Fruit fly (Drosophila melanogaster) whole organism, adult: Measurements from ENCODE around the gene Mlp84B.

Experiments
- CG11617 ChIP-seq: fragments of 200-800 bp; sonication (Bioruptor generic); optimal IDR thresholded peaks from 2 replicates; lab custom pipeline; 2017; ENCODE audit warnings: mild to moderate bottlenecking, missing biosample characterization, missing genetic modification reagents, missing genetic modification characterization
- CG1620 ChIP-seq: fragments of 200-800 bp; sonication (Bioruptor generic); optimal IDR thresholded peaks from 2 replicates; lab custom pipeline; 2016; ENCODE audit warnings: missing biosample characterization, missing genetic modification characterization
- cnc ChIP-seq, 2 experiments: fragments of >200 bp; optimal IDR thresholded peaks; 2 replicates each; lab custom pipeline; 2017
- kay ChIP-seq: fragments of 200-800 bp; sonication (Bioruptor generic); peaks from one replicate; lab custom pipeline; 2016; ENCODE audit warnings: missing biosample characterization, missing genetic modification characterization, borderline replicate concordance
- pad ChIP-seq: fragments of 200-800 bp; sonication (Bioruptor generic); optimal IDR thresholded peaks from 3 replicates; lab custom pipeline; 2017; ENCODE audit warnings: missing biosample characterization, missing genetic modification characterization, mild to moderate bottlenecking, moderate library complexity, missing genetic modification reagents

DNA sequence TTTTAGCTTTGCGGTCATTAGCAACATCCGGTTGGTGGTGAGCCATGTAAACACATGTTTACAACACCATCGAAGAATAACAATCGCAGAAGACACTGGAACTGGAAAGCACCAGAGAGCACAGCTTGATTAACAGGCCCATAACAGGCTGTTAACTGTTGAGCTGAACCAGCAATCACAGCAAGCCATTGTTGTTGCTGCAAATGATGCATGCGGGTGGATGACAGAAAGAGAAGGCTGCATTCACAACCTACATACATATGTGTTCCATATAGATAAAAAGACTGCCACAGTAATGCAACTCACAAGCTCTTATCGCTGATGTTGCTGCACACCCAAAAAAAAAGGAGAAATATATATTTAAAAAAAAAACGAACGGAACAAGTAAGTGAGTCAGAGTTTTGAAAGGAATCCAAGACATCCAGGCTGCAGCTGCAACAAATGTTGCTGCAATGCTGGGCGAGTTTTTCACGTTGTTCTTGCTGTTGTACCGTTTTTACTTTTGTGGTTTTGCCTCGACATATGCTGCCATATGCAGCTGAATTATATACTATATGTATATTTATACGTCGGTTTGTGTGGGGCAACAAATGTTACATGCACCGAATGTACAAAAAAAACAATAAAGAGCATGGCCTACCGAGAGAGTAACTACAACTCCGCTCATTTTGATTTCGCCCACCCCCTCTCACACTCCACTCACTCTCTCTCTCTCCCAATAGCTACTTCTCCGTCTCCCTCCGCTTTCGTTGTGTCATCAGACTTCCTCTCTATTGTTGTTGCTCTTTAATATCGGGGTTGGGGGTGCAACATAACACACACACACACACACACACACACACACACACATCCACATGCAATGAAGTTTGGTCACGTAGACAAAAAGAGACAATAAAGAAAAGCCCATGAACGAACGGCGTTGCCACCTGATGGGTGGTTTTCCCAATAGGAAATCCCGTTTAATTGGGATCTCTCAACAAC is 14.4 kb downstream of the Mlp84B start:
- no peak for TF ChIP-seq kay (GFP tag; lab: Kevin White, UChicago)
- no peak for TF ChIP-seq cnc (optimal IDR thresholded peaks at IDR 0.05; lab: Kevin White, UChicago)
- no peak for TF ChIP-seq pad
- TF ChIP-seq CG11617 (GFP tag; lab: Kevin White, UChicago) = no peak
- TF ChIP-seq CG1620 (GFP tag; lab: Kevin White, UChicago) = no peak
